Fruit fly (Drosophila melanogaster) whole organism, embryonic: ENCODE data around the gene Mms19.
A peak's percentile ranks its signal among the peaks of the same experiment; 100 is the strongest.

Experiments
- C15 ChIP-seq: fragments of 200-800 bp; sonication (Bioruptor generic); IDR thresholded peaks from 3 replicates; pipeline ENCODE4 v1.3.6; 2022; ENCODE audit warnings: missing biosample characterization, missing genetic modification characterization
- CG10979 ChIP-seq: fragments of 200-800 bp; sonication (Bioruptor generic); optimal IDR thresholded peaks from 2 replicates; lab custom pipeline; 2018; ENCODE audit warnings: missing biosample characterization, mild to moderate bottlenecking, missing genetic modification characterization, moderate library complexity
- CG13287 ChIP-seq: fragments of 200-800 bp; sonication (Bioruptor generic); IDR thresholded peaks from 2 replicates; pipeline ENCODE4 v1.3.6; 2022; ENCODE audit warnings: missing biosample characterization, missing genetic modification characterization; ENCODE audit not compliant: partially characterized antibody
- CG14710 ChIP-seq: fragments of 200-800 bp; sonication (Bioruptor generic); optimal IDR thresholded peaks from 3 replicates; lab custom pipeline; 2019; ENCODE audit warnings: missing biosample characterization, mild to moderate bottlenecking, missing genetic modification characterization, moderate library complexity
- CG15696 ChIP-seq: fragments of 200-800 bp; sonication (Bioruptor generic); optimal IDR thresholded peaks from 2 replicates; lab custom pipeline; 2019; ENCODE audit warnings: missing biosample characterization, mild to moderate bottlenecking, missing genetic modification characterization, moderate library complexity
- CG2116 ChIP-seq: fragments of 200-800 bp; sonication (Bioruptor generic); optimal IDR thresholded peaks from 3 replicates; lab custom pipeline; 2018; ENCODE audit warnings: missing biosample characterization, mild to moderate bottlenecking, missing genetic modification characterization
- CG3163 ChIP-seq: fragments of 200-800 bp; sonication (Bioruptor generic); optimal IDR thresholded peaks from 3 replicates; lab custom pipeline; 2016; ENCODE audit warnings: missing biosample characterization, missing genetic modification characterization
- CG42726 ChIP-seq: fragments of 200-800 bp; sonication (Bioruptor generic); IDR thresholded peaks from 2 replicates; pipeline ENCODE4 v1.3.6; 2022; ENCODE audit warnings: missing biosample characterization, missing genetic modification characterization; ENCODE audit not compliant: partially characterized antibody
- CG4360 ChIP-seq: fragments of 200-800 bp; sonication (Bioruptor generic); IDR thresholded peaks from 2 replicates; pipeline ENCODE4 v1.3.6; 2022; ENCODE audit warnings: missing biosample characterization, missing genetic modification characterization
- CG4854 ChIP-seq: fragments of 200-800 bp; sonication (Bioruptor generic); optimal IDR thresholded peaks from 2 replicates; lab custom pipeline; 2016; ENCODE audit warnings: missing biosample characterization, missing genetic modification characterization, inconsistent platforms
- CG5953 ChIP-seq: fragments of 200-800 bp; sonication (Bioruptor generic); IDR thresholded peaks from 2 replicates; pipeline ENCODE4 v1.3.6; 2022; ENCODE audit warnings: missing biosample characterization, missing genetic modification characterization
- CG8924 ChIP-seq: fragments of 200-800 bp; optimal IDR thresholded peaks from 3 replicates; lab custom pipeline; 2019; ENCODE audit warnings: missing biosample characterization, mild to moderate bottlenecking, missing genetic modification characterization, moderate library complexity
- CoRest ChIP-seq: fragments of 200-800 bp; sonication (Bioruptor generic); optimal IDR thresholded peaks from 3 replicates; lab custom pipeline; 2018; ENCODE audit warnings: missing biosample characterization, mild to moderate bottlenecking, missing genetic modification characterization, moderate library complexity
- CrebB ChIP-seq: fragments of 200-800 bp; sonication (Bioruptor generic); optimal IDR thresholded peaks from 3 replicates; lab custom pipeline; 2018; ENCODE audit warnings: missing biosample characterization, mild to moderate bottlenecking, missing genetic modification characterization
- Dbx ChIP-seq: fragments of 200-800 bp; sonication (Bioruptor generic); IDR thresholded peaks from 3 replicates; pipeline ENCODE4 v1.3.6; 2022; ENCODE audit warnings: missing biosample characterization, missing genetic modification characterization
- Dip3 ChIP-seq: fragments of 200-800 bp; sonication (Bioruptor generic); optimal IDR thresholded peaks from 3 replicates; lab custom pipeline; 2016; ENCODE audit warnings: missing biosample characterization, missing genetic modification characterization
- HHEX ChIP-seq: fragments of 200-800 bp; sonication (Bioruptor generic); optimal IDR thresholded peaks from 3 replicates; lab custom pipeline; 2017; ENCODE audit warnings: missing biosample characterization, mild to moderate bottlenecking, missing genetic modification characterization, missing genetic modification reagents
- Hey ChIP-seq: fragments of 200-800 bp; sonication (Bioruptor generic); optimal IDR thresholded peaks from 3 replicates; lab custom pipeline; 2018; ENCODE audit warnings: missing biosample characterization, mild to moderate bottlenecking, missing genetic modification characterization
- HmgZ ChIP-seq: fragments of 200-800 bp; sonication (Bioruptor generic); optimal IDR thresholded peaks from 2 replicates; lab custom pipeline; 2018; ENCODE audit warnings: missing biosample characterization, mild to moderate bottlenecking, missing genetic modification characterization
- Hr39 ChIP-seq: fragments of >200 bp; optimal IDR thresholded peaks from 2 replicates; lab custom pipeline; 2017
- MBD-R2 ChIP-seq: fragments of 200-800 bp; sonication (Bioruptor generic); IDR thresholded peaks from 2 replicates; pipeline ENCODE4 v1.3.6; 2022; ENCODE audit warnings: missing biosample characterization, missing genetic modification characterization
- MTF-1 ChIP-seq: fragments of 200-800 bp; sonication (Bioruptor generic); optimal IDR thresholded peaks from 2 replicates; lab custom pipeline; 2018; ENCODE audit warnings: missing biosample characterization, mild to moderate bottlenecking, missing genetic modification characterization, borderline replicate concordance
- Med ChIP-seq: fragments of 200-800 bp; sonication (Bioruptor generic); peaks from one replicate; lab custom pipeline; 2016; ENCODE audit warnings: missing biosample characterization, missing genetic modification characterization, mild to moderate bottlenecking, inconsistent platforms, moderate library complexity
- Myb ChIP-seq: fragments of 200-800 bp; sonication (Bioruptor generic); optimal IDR thresholded peaks from 2 replicates; lab custom pipeline; 2016; ENCODE audit warnings: missing biosample characterization, missing genetic modification characterization
- NC2β ChIP-seq: fragments of 200-800 bp; sonication (Bioruptor generic); optimal IDR thresholded peaks from 2 replicates; lab custom pipeline; 2016; ENCODE audit warnings: missing biosample characterization, missing genetic modification characterization
- Nf-YB ChIP-seq: fragments of 200-800 bp; sonication (Bioruptor generic); optimal IDR thresholded peaks from 3 replicates; lab custom pipeline; 2019; ENCODE audit warnings: missing biosample characterization, mild to moderate bottlenecking, missing genetic modification characterization, moderate library complexity
- Sin3A ChIP-seq: fragments of >200 bp; optimal IDR thresholded peaks from 2 replicates; lab custom pipeline; 2018
- Spps ChIP-seq: fragments of 200-800 bp; sonication (Bioruptor generic); optimal IDR thresholded peaks from 2 replicates; lab custom pipeline; 2018; ENCODE audit warnings: missing biosample characterization, mild to moderate bottlenecking, missing genetic modification characterization
- Stat92E ChIP-seq, 3 experiments: fragments of >200 bp in 2 of 3; fragments of 200-800 bp in 1 of 3; sonication (Bioruptor generic) in 1 of 3; optimal IDR thresholded peaks; 2 replicates each; lab custom pipeline; 2017 to 2019; ENCODE audit warnings: missing biosample characterization in 3 of 3, missing genetic modification characterization in 3 of 3, mild to moderate bottlenecking in 1 of 3, moderate library complexity in 1 of 3
- Taf1 ChIP-seq: fragments of 200-800 bp; sonication (Bioruptor generic); IDR thresholded peaks from 2 replicates; pipeline ENCODE4 v1.3.6; 2022; ENCODE audit warnings: missing biosample characterization, missing genetic modification characterization
- Vsx1 ChIP-seq: fragments of 200-800 bp; sonication (Bioruptor generic); optimal IDR thresholded peaks from 2 replicates; lab custom pipeline; 2017; ENCODE audit warnings: missing biosample characterization, mild to moderate bottlenecking, missing genetic modification characterization, missing genetic modification reagents
- br ChIP-seq: fragments of >200 bp; optimal IDR thresholded peaks from 2 replicates; lab custom pipeline; 2017
- chif ChIP-seq, 2 experiments: fragments of 200-800 bp; sonication (Bioruptor generic); optimal IDR thresholded peaks; 3 replicates each; lab custom pipeline; 2016; ENCODE audit warnings: missing biosample characterization in 2 of 2, missing genetic modification characterization in 2 of 2
- chm ChIP-seq: fragments of 200-800 bp; sonication (Bioruptor generic); IDR thresholded peaks from 2 replicates; pipeline ENCODE4 v1.3.6; 2022; ENCODE audit warnings: missing biosample characterization, missing genetic modification characterization
- ci ChIP-seq: fragments of 200-800 bp; sonication (Bioruptor generic); IDR thresholded peaks from 3 replicates; pipeline ENCODE4 v1.3.6; 2022; ENCODE audit warnings: missing biosample characterization, missing genetic modification characterization
- dysf ChIP-seq: fragments of 200-800 bp; sonication (Bioruptor generic); IDR thresholded peaks from 3 replicates; pipeline ENCODE4 v1.3.6; 2022; ENCODE audit warnings: missing biosample characterization, missing genetic modification characterization
- grau ChIP-seq: fragments of 200-800 bp; optimal IDR thresholded peaks from 3 replicates; lab custom pipeline; 2019; ENCODE audit warnings: missing biosample characterization, mild to moderate bottlenecking, missing genetic modification characterization, moderate library complexity
- knrl ChIP-seq: fragments of 200-800 bp; sonication (Bioruptor generic); IDR thresholded peaks from 3 replicates; pipeline ENCODE4 v1.3.6; 2022; ENCODE audit warnings: missing biosample characterization, missing genetic modification characterization; ENCODE audit not compliant: partially characterized antibody
- lbe ChIP-seq: fragments of 200-800 bp; sonication (Bioruptor generic); optimal IDR thresholded peaks from 2 replicates; lab custom pipeline; 2016; ENCODE audit warnings: missing biosample characterization, mild to moderate bottlenecking, missing genetic modification characterization
- nom ChIP-seq: fragments of 200-800 bp; sonication (Bioruptor generic); optimal IDR thresholded peaks from 2 replicates; lab custom pipeline; 2017; ENCODE audit warnings: missing biosample characterization, missing genetic modification characterization, mild to moderate bottlenecking, moderate library complexity, missing genetic modification reagents
- p53 ChIP-seq: fragments of 200-800 bp; sonication (Bioruptor generic); optimal IDR thresholded peaks from 2 replicates; lab custom pipeline; 2016; ENCODE audit warnings: missing biosample characterization, missing genetic modification characterization
- pho ChIP-seq: fragments of 200-800 bp; sonication (Bioruptor generic); optimal IDR thresholded peaks from 2 replicates; lab custom pipeline; 2016; ENCODE audit warnings: missing biosample characterization, missing genetic modification characterization
- pita ChIP-seq: fragments of 200-800 bp; sonication (Bioruptor generic); optimal IDR thresholded peaks from 2 replicates; lab custom pipeline; 2017; ENCODE audit warnings: missing biosample characterization, mild to moderate bottlenecking, missing genetic modification characterization
- pnt ChIP-seq: fragments of 200-800 bp; sonication (Bioruptor generic); optimal IDR thresholded peaks from 3 replicates; lab custom pipeline; 2016; ENCODE audit warnings: missing biosample characterization, missing genetic modification characterization
- sc ChIP-seq, 3 experiments: fragments of >200 bp in 2 of 3; fragments of 200-800 bp in 1 of 3; sonication (Bioruptor generic) in 1 of 3; optimal IDR thresholded peaks; 2 replicates in 2 of 3; 3 replicates in 1 of 3; lab custom pipeline; 2017; ENCODE audit warnings: mild to moderate bottlenecking in 1 of 3, missing biosample characterization in 1 of 3, missing genetic modification characterization in 1 of 3, missing genetic modification reagents in 1 of 3
- sens ChIP-seq: fragments of 200-800 bp; sonication (Bioruptor generic); peaks from one replicate; lab custom pipeline; 2016; ENCODE audit warnings: missing biosample characterization, missing genetic modification characterization
- sob ChIP-seq: fragments of 200-800 bp; sonication (Bioruptor generic); IDR thresholded peaks from 2 replicates; pipeline ENCODE4 v1.3.6; 2022; ENCODE audit warnings: missing biosample characterization, missing genetic modification characterization
- trh ChIP-seq: fragments of 200-800 bp; sonication (Bioruptor generic); optimal IDR thresholded peaks from 2 replicates; lab custom pipeline; 2016; ENCODE audit warnings: missing biosample characterization, missing genetic modification characterization
- vvl ChIP-seq: fragments of 200-800 bp; sonication (Bioruptor generic); IDR thresholded peaks from 2 replicates; pipeline ENCODE4 v1.3.6; 2022; ENCODE audit warnings: missing biosample characterization, missing genetic modification characterization
- zen ChIP-seq: fragments of 200-800 bp; sonication (Bioruptor generic); optimal IDR thresholded peaks from 3 replicates; lab custom pipeline; 2018; ENCODE audit warnings: missing biosample characterization, mild to moderate bottlenecking, missing genetic modification characterization, moderate library complexity
- zfh1 ChIP-seq: fragments of 200-800 bp; sonication (Bioruptor generic); IDR thresholded peaks from 3 replicates; pipeline ENCODE4 v1.3.6; 2022; ENCODE audit warnings: missing biosample characterization, missing genetic modification characterization

Mms19 gene

dm6 chr3R:5217278-5217714, 15.0 kb upstream of the Mms19 start, which contains the start of gene cno (continued):
- TF ChIP-seq CG14710 (tag; lab: Kevin White, UChicago) = peak; percentile 59
- no peak for TF ChIP-seq Hey
- peak; percentile 87 for TF ChIP-seq pita
- TF ChIP-seq ci (GFP tag; lab: Robert Waterston, UW) = peak; percentile 74; the same call in 2 of the 3 replicates
- no peak for TF ChIP-seq Vsx1
- peak; percentile 15 for TF ChIP-seq Sin3A (lab: Kevin White, UChicago)
- TF ChIP-seq lbe = peak; percentile 24
- peak; percentile 67 for TF ChIP-seq nom
- no peak for TF ChIP-seq p53
- peak; percentile 37; the same call in 1 of the 3 replicates for TF ChIP-seq zfh1 (GFP tag; lab: Robert Waterston, UW)
- no peak for TF ChIP-seq NC2β
- peak; percentile 51 for TF ChIP-seq CoRest (tag; lab: Kevin White, UChicago)
- TF ChIP-seq Myb (GFP tag; lab: Kevin White, UChicago) = peak; percentile 57
- TF ChIP-seq CG13287 (GFP tag; lab: Robert Waterston, UW) = peak; percentile 64
- TF ChIP-seq HHEX (GFP tag; lab: Kevin White, UChicago) = peak; percentile 1
- peak; percentile 48; the same call in 1 of the 2 replicates for TF ChIP-seq CG42726 (GFP tag; lab: Robert Waterston, UW)
- peak; percentile 7 for TF ChIP-seq CG3163
- no peak for TF ChIP-seq Nf-YB (GFP tag; lab: Kevin White, UChicago)
- TF ChIP-seq knrl (GFP tag; lab: Robert Waterston, UW) = peak; percentile 51; the same call in 1 of the 3 replicates
- peak; percentile 83 for TF ChIP-seq chm (GFP tag; lab: Robert Waterston, UW)
- TF ChIP-seq Spps (tag; lab: Kevin White, UChicago) = no peak
- TF ChIP-seq grau = peak; percentile 25
- TF ChIP-seq sc (optimal IDR thresholded peaks at IDR 0.05; lab: Kevin White, UChicago) = no peak
- TF ChIP-seq sc (GFP tag; optimal IDR thresholded peaks at IDR 0.05; lab: Kevin White, UChicago) = no peak
- TF ChIP-seq br (lab: Kevin White, UChicago) = no peak
- peak; percentile 20 for TF ChIP-seq CrebB
- no peak for TF ChIP-seq C15 (GFP tag; lab: Robert Waterston, UW)
- TF ChIP-seq CG15696 (tag; lab: Kevin White, UChicago) = peak; percentile 2
- TF ChIP-seq HmgZ (tag; lab: Kevin White, UChicago) = peak; percentile 56
- TF ChIP-seq sob (GFP tag; lab: Robert Waterston, UW) = no peak
- TF ChIP-seq MTF-1 = no peak
- peak; percentile 30 for TF ChIP-seq Dip3 (GFP tag; lab: Kevin White, UChicago)
- TF ChIP-seq dysf = no peak
- TF ChIP-seq Dbx (GFP tag; lab: Robert Waterston, UW) = 0 out of 3 replicates have a peak, but pooled peaks have one; percentile 37
- no peak for TF ChIP-seq pnt
- TF ChIP-seq sens (GFP tag; lab: Kevin White, UChicago) = peak; percentile 87
- TF ChIP-seq CG2116 = peak; percentile 47
- peak; percentile 48; the same call in 1 of the 2 replicates for TF ChIP-seq CG4360 (GFP tag; lab: Robert Waterston, UW)
- peak in 1 of 3 experiments; percentile 76 for TF ChIP-seq Stat92E (GFP tag; optimal IDR thresholded peaks at IDR 0.05; lab: Kevin White, UChicago)
- no peak for TF ChIP-seq Hr39 (lab: Kevin White, UChicago)
- TF ChIP-seq MBD-R2 = peak; percentile 36; the same call in 1 of the 2 replicates
- no peak for TF ChIP-seq Taf1 (GFP tag; lab: Robert Waterston, UW)
- TF ChIP-seq CG8924 (tag; lab: Kevin White, UChicago) = peak; percentile 66
- peak in 1 of 2 experiments; percentile 11 for TF ChIP-seq chif (GFP tag; optimal IDR thresholded peaks at IDR 0.05; lab: Kevin White, UChicago)
- TF ChIP-seq CG5953 (GFP tag; lab: Robert Waterston, UW) = no peak
- TF ChIP-seq zen = peak; percentile 6
- no peak for TF ChIP-seq trh (GFP tag; lab: Kevin White, UChicago)
- TF ChIP-seq vvl = peak; percentile 35; the same call in 1 of the 2 replicates
- TF ChIP-seq Med (GFP tag; lab: Kevin White, UChicago) = peak; percentile 89
- TF ChIP-seq CG10979 = no peak
- peak; percentile 21 for TF ChIP-seq pho (GFP tag; lab: Kevin White, UChicago)
- no peak for TF ChIP-seq CG4854 (GFP tag; lab: Kevin White, UChicago)
